Fruit fly (Drosophila melanogaster): ENCODE measurements around the gene Myo28B1.

- TF ChIP-seq CG8301 (tag; optimal IDR thresholded peaks at IDR 0.05) (peak; percentile 57), fd96Ca (GFP tag; IDR thresholded peaks at IDR 0.05) (0 out of 3 replicates have a peak, but pooled peaks have one; percentile 40), Ets98B (GFP tag; IDR thresholded peaks at IDR 0.05) (0 out of 2 replicates have a peak, but pooled peaks have one; percentile 22)
Observed at dm6 chr2L:7703534-7703933, 37.7 kb downstream of the Myo28B1 start.
